Worm (Caenorhabditis elegans) whole organism, late embryonic: ENCODE results near the gene math-34.
"Not testable (repeated sequence)": the region's sequence is repeated elsewhere in the genome, so short reads cannot be mapped to it uniquely, and the experiment has no call there.

Experiments
- ahr-1 ChIP-seq: sonication (generic microtip); optimal IDR thresholded peaks from 2 replicates; lab custom pipeline; 2016; ENCODE audit warnings: missing genetic modification characterization, missing compliant biosample characterization
- ceh-19 ChIP-seq: fragments of 200-800 bp; sonication (Bioruptor generic); optimal IDR thresholded peaks from 2 replicates; lab custom pipeline; 2018; ENCODE audit warnings: mild to moderate bottlenecking, missing genetic modification characterization, missing compliant biosample characterization
- ceh-24 ChIP-seq: sonication (generic microtip); optimal IDR thresholded peaks from 2 replicates; lab custom pipeline; 2016; ENCODE audit warnings: mild to moderate bottlenecking, missing genetic modification characterization, missing compliant biosample characterization
- hlh-13 ChIP-seq: fragments of 200-800 bp; sonication (Bioruptor generic); optimal IDR thresholded peaks from 2 replicates; lab custom pipeline; 2018; ENCODE audit warnings: mild to moderate bottlenecking, missing genetic modification characterization, missing compliant biosample characterization
- nhr-11 ChIP-seq: fragments of 150-350 bp; optimal IDR thresholded peaks from 2 replicates; lab custom pipeline; 2014; ENCODE audit warnings: missing biosample characterization, missing genetic modification characterization
- pha-4 ChIP-seq: fragments of 150-350 bp; optimal IDR thresholded peaks from 2 replicates; lab custom pipeline; 2018; ENCODE audit warnings: missing biosample characterization, missing genetic modification reagents, missing genetic modification characterization
- pros-1 ChIP-seq: fragments of 150-350 bp; optimal IDR thresholded peaks from 2 replicates; lab custom pipeline; 2014; ENCODE audit warnings: missing biosample characterization, missing genetic modification reagents, missing genetic modification characterization
- ref-2 ChIP-seq: sonication (generic microtip); optimal IDR thresholded peaks from 2 replicates; lab custom pipeline; 2016; ENCODE audit warnings: missing genetic modification characterization, missing compliant biosample characterization
- rnt-1 ChIP-seq: sonication (generic microtip); optimal IDR thresholded peaks from 2 replicates; lab custom pipeline; 2016; ENCODE audit warnings: missing genetic modification characterization, missing compliant biosample characterization

ce11 chrII:1054724-1055123, 26.0 kb downstream of the math-34 start, which contains the start of gene K02E7.7:
- not testable (repeated sequence) for TF ChIP-seq rnt-1 (tag; lab: Kevin White, UChicago); ref-2 (tag; lab: Kevin White, UChicago); hlh-13 (GFP tag; lab: Kevin White, UChicago); pha-4 (tag; lab: Kevin White, UChicago); pros-1 (tag; lab: Kevin White, UChicago); ahr-1 (tag; lab: Kevin White, UChicago); ceh-19; ceh-24; nhr-11 (tag; lab: Kevin White, UChicago)
